Worm (Caenorhabditis elegans) whole organism, dauer: ENCODE measurements around the gene F28A12.3.

Experiments
- unc-62 ChIP-seq: sonication (generic microtip); optimal IDR thresholded peaks from 2 replicates; lab custom pipeline; 2017; ENCODE audit warnings: missing biosample characterization, missing genetic modification reagents, missing genetic modification characterization

The F28A12.3 gene

DNA sequence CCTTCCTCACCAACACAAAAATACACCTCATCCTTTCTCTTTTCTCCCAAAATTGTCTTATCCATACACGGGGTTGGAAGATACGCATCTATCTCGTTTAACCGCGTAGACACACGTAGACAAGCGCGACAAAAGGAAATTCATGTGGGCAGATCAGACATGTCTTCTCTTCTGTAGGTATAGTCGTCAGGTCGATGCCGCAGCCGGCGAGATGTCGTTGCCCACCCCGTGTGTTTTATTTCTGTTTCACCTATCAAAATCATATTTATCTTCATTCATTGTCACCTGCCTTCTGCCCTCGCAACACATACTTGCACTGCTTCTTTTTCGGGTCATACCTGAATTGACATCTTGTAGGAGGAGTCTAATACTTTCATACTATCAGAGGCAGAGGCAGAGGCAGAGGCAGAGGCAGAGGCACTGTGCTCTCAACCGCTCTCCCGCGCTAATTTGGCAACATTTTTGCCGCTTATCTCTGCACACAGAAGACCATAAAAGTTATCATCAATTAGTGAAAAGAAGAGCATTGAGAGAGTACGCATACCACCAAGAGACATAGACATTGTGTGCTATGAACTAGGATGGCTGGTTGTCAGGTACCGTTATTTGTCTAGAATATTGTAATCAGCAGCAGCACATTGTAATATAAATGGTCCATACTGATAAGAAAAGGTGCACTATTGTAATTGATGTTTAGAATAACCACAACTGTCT lies 20.2 kb upstream of the F28A12.3 start:
- no peak for TF ChIP-seq unc-62 (GFP tag; lab: Kevin White, UChicago)

DNA sequence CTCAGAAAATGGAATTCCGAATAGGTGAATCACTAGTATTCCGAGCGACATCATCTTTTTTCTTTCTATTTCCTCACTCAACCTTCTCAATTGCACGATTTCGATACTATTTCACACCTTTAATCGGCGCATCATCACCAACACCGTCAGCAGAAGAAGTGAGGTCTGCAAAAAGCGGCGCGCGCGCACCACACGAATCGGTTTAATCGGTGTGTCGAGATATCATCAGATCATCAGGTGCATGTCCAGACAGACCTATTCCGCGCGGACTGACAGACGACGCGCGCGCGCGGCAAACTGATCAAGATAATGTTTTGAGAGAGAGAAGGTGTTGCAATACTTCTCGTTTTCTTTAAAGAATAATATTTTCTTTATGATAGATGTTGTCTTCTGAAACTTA lies 19.3 kb upstream of the F28A12.3 start:
- TF ChIP-seq unc-62 (GFP tag; lab: Kevin White, UChicago): no peak

DNA sequence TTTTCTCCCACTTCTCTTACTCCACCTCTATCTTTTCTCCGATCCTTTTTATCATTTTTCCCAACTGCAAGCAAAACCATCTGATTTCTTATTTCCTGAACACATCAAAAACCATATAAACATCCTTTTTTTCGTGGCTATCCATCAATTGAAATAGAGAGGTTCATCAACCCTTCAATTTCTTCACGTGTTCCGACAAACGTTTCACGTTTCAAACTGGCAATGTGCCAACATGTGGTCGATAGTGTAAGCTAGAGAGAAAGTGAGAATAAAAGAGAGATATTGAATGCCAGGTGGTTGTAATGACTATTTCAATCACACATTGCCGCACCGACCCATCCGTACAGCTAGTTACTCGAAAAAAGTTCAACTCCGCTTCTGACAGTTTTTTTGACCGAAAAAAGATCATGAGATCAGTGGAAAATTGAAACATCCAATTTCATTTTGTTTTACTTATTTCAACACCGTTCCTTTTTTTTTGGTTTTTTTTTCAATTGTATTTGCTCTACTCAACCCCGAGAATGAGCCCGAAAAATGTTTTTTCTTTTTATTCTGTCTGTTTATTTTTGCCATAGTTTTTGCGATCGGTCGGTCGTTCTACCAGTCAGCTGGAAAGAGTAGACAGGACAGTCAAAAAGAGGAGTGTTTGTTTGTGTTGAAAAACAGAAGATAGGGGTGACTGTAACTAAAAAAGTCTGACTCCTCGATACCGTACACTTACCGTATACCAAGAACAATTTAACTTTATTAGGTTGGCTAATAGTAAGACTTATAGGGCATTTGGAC lies 17.6 kb upstream of the F28A12.3 start:
- no peak for TF ChIP-seq unc-62 (GFP tag; lab: Kevin White, UChicago)

DNA sequence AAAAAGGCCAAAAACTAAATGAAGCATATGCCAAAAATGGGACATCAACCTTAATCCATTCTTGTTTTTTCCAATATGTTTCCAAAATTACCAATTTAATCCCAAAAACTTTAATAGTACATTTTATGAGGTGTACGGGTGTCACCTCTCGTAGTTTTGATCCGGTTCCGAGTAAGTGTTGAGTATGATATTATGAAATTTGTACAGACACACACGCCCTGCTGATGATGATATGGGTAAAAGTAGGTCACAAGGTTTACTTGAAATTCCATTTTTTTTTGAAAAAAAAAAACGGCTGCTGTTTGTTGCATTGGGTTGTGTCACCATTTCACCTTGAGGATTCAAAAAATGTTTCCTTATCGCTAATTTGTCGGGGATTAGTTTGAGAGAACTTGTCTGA lies 16.7 kb upstream of the F28A12.3 start:
- TF ChIP-seq unc-62 (GFP tag; lab: Kevin White, UChicago): no peak

DNA sequence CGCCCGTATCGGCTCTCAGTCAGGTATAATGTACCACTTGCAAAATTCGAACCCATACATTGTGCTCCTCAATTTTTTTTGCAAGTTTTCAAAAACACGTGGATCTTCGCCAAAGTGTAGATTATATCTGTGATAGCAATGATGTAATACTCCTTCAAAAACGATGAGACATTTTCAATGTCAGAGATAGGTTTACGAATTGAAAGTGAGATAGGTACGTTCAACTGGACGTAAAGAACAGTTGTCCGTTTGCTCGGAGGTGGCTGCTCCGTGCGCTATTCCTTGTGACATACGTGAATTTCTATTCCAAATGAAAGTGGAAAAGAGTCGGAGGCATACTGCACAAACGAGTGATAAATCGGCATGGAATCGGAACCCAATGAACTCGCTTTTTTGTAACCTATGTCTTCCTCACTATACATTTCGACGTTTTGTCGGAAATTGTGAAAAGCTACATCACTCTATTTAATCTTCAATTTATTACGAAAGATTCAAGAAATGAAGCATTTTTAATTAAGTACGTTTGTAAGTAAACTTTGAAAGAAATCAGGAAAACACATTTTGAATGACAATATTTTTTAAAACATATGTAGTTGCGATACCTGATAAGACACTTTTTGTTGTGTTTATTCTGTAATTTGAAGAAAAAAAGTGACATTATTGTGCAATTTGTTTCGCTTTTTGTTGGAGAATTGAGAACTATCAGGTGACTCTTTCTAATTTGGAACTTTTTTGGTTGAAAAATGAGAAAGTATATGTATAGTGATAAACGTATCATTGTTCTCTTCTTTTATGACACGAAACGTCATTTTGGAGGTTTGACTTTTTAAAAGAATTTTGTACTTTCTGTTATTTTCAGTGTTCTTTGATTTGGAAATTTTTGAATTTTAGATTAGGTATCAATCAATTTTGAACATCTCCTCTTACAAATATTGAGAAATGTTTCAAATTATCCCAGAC lies 13.6 kb upstream of the F28A12.3 start:
- no peak for TF ChIP-seq unc-62 (GFP tag; lab: Kevin White, UChicago)

DNA sequence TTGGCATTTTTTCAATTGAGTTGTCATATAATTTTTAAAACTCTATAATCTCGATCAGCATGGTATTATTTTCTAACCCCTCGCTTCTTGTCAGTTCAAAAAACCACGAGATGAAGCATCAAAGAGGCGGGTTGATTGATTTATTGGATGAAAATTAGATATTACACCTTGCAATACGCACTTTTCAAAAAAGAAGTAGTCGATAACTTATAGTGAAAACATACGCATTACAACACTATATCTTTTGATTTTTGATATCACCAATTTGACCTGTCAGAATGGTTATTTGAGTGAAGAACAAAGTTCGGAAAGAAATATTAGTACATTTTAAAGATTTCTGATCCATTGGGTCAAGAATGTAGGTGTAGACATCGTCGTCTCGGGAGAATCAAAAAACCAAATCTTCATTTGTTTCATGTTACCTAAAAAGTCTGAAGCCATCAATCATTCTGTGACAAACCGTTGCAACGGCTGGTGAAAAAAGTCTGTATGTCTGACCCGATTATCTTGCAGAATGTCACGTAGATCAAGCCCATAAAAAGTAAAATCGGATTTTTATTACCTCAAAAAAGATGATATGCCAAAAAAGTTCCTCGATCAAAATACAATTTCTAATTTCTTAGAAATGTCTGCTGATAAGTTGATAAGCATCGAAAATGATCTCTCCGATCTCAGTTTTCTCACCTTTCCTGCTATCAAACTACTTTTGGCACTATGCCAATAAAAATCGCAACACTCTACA lies 12.1 kb upstream of the F28A12.3 start:
- TF ChIP-seq unc-62 (GFP tag; lab: Kevin White, UChicago): no peak

DNA sequence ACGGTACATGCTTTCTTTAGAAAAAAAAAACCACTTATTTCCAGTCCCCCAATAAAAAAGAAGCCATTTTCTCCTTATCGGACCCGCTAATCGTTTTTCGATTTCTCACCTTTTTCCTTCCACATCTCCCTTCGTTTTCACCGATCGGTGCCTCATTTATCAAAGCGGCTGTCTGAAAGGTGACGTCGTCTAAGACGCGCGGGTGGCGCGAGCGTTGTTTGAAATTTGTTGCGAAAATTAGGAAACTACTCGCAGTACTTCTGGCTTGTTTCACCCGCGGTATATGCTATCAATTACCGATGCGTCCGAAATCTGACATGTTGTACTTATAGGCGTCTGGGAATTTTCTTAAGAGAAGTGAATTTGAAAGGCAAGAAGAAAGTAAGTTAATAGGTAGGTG lies 11.0 kb upstream of the F28A12.3 start:
- TF ChIP-seq unc-62 (GFP tag; lab: Kevin White, UChicago): no peak

DNA sequence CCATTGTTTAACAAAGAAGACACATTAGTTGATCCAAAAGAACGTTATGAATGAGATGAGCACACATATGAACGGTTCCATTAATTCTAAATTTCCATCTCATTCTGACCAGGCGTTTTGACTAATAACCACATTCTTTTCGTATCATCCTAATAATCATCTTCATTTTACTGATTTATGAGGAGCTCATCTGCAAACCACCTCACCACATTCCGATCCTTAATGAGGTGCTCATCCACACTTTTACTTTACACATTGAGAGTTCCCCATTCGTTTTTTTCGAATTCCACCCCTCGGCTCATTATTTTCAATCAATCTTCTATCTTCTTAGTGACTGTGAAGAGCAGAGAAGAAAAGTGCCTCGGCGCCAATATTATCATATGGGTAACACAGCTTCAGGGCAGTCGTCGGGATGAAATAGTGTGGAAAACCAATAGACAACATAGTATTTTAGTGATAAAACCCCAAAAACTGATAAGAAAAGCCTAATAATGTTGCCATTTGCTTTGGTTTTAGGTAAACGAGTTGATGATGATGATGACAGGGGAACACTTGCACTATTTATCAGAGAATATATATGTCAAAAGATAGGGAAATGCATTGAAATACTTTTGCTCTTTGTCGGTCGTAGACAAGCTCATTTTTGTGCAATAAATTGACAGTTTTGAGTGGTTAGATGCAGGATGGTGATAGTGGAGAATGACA lies 10.0 kb upstream of the F28A12.3 start:
- TF ChIP-seq unc-62 (GFP tag; lab: Kevin White, UChicago): no peak

DNA sequence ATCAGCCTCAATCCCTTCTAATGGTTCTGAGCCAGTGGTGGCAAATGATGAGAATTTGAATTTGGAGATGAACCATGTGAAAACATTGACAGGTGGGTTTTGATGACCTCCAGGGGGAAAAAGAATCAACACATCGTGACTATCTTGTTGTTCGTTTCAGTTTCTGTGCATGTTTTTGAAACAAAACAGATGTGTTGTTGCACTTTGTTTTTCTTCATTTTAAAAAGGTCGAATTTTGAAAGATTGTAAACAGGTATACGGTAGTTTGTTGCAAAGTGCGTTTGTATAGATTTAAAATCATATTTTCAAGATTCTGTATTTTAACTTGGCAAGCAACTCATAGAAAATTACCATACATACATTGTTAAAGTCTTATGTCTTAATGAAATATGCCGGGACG lies 9.2 kb upstream of the F28A12.3 start:
- TF ChIP-seq unc-62 (GFP tag; lab: Kevin White, UChicago): no peak

DNA sequence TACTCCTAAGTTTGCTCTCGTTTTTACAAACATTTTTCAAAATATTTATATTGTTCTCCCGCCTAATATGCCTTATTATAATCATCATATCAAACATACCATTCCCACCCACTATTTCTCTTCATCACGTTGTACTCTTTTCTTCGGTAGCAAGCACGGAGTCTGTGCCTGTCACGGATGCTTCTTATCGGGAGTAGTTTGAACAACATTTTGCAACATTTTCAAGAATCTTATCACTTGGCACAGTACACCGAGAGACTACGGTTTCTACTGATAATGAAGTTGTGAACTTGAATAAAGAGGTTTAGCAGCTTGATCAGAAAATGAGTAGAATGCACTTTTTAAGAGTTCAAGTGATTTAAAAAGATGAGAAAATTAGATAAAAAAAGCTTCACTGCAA lies 7.1 kb upstream of the F28A12.3 start:
- no peak for TF ChIP-seq unc-62 (GFP tag; lab: Kevin White, UChicago)

DNA sequence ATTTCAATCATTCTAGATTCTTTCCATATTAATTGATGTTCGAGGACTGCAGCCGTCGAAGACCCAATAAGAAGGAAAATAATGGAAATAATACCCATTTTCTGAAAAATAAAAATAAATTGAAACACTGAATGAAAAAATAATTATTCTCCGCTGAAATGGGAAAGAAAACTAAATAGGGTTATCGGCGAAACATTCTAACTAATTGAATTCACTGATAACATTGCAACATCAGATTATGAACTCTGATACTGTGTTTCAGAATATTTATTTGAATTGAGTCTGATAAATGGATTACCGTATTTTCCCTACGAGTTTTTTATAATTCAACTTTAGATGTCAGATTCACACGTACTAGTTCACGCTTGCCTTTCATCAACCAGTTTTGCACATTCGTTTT lies 1.9 kb upstream of the F28A12.3 start, which contains the start of gene asp-13:
TSS of gene asp-13 (minus strand) at position 101 of the 400 bp plus-strand sequence.
- no peak for TF ChIP-seq unc-62 (GFP tag; lab: Kevin White, UChicago)

DNA sequence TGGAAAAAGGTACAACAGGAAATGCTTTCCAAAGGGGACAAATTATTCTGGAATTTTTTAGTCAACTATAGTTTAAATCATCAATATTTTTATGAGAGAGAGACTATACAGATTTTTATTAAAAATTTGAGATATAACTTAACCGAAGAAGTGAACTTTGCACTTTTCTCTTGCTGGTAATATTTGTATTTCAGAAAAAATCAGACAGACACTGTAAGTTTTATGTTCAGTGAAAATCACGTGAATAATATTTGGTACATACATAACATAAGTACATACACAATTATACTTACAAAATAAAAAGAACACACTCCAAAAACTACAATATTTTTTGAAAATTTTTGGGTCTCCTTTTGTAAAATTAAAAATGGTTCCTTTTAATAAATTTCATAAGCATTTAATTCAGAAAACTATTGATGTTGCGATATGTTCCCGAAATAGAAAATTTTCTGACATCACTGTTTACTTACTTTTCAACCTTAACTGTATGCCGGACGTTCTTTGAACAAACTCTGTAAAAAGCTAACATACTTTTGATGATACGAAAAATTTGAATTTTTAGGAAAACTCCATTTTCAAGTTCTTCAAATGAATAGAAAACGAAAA lies 3.4 kb downstream of the F28A12.3 start, which contains the start of the genes F28A12.10 and acd-4:
TSS of gene F28A12.10 (minus strand) at position 101 of the 606 bp plus-strand sequence.
TSS of gene acd-4 (plus strand) at position 556 of the 606 bp plus-strand sequence.
- TF ChIP-seq unc-62 (GFP tag; lab: Kevin White, UChicago): no peak

DNA sequence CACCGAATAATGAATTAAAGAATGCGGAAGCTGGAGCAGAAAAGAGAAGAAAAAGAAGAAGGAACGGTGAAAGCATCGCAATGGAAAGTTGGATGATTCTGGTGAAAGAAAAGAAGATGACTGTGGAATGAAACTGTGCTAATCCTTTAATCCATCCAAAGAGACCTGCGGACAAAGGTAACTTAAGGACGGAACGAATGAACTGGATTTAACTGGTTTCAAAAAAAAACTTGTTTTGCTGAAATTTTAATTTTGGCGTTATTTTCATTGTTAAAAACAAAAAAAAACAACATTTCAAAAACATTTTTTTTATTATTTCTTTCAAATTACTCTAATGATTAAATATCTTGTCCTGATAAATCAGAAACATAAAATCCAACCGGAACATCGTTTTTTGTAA lies 4.3 kb downstream of the F28A12.3 start, which contains the start of gene grl-12:
TSS of gene grl-12 (minus strand) at position 101 of the 400 bp plus-strand sequence.
- TF ChIP-seq unc-62 (GFP tag; lab: Kevin White, UChicago): no peak

DNA sequence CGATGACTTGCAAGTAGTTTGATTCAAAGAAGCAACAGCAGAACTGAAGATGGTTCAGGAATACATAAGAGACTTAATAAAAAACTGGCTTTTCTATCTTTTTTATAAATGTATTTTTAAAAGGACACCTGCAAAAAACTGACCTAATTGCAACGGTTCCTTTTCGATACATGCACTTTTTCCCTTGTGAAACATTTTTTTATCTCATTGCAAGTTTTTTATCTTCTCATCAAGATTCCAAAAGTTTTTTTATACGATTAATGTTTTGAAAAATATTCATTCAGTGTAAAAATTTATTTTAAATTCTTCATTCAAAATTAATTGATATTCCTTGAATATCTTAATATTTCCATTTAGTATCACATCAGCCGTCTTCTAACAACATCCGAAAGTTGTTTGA lies 5.6 kb downstream of the F28A12.3 start, which contains the start of gene oac-29:
TSS of gene oac-29 (minus strand) at position 101 of the 400 bp plus-strand sequence.
- TF ChIP-seq unc-62 (GFP tag; lab: Kevin White, UChicago): no peak
